Fruit fly (Drosophila melanogaster): ENCODE results near the gene Pxt.

The Pxt gene

dm6 chr3R:17703691-17704537, 15.3 kb upstream of the Pxt start:
- TF ChIP-seq CG9948 (tag; optimal IDR thresholded peaks at IDR 0.05) (peak; percentile 100), Pif1A (GFP tag; optimal IDR thresholded peaks at IDR 0.05) (peak; percentile 100), CG8301 (tag; optimal IDR thresholded peaks at IDR 0.05) (peak; percentile 100), Snoo (tag; optimal IDR thresholded peaks at IDR 0.05) (peak; percentile 100), CG14655 (GFP tag; optimal IDR thresholded peaks at IDR 0.05) (peak; percentile 100), CG13204 (GFP tag; optimal IDR thresholded peaks at IDR 0.05) (peak; percentile 99), Pif1B (GFP tag; optimal IDR thresholded peaks at IDR 0.05) (peak; percentile 100), CG10348 (GFP tag; IDR thresholded peaks at IDR 0.05) (peak; percentile 98), CG17806 (tag; optimal IDR thresholded peaks at IDR 0.05) (peak; percentile 100), fd96Ca (GFP tag; IDR thresholded peaks at IDR 0.05) (peak; percentile 100), CG34367 (tag; optimal IDR thresholded peaks at IDR 0.05) (peak; percentile 100), CG12605 (GFP tag; IDR thresholded peaks at IDR 0.05) (peak; percentile 99), gl (tag; optimal IDR thresholded peaks at IDR 0.05) (peak; percentile 99), CG4496 (GFP tag; IDR thresholded peaks at IDR 0.05) (peak; percentile 100), CG15710 (tag; optimal IDR thresholded peaks at IDR 0.05) (peak; percentile 100), rn (GFP tag; IDR thresholded peaks at IDR 0.05) (peak; percentile 100), CG32121 (GFP tag; IDR thresholded peaks at IDR 0.05) (peak; percentile 100), Ets98B (GFP tag; IDR thresholded peaks at IDR 0.05) (peak; percentile 100), CG8159 (tag; optimal IDR thresholded peaks at IDR 0.05) (peak; percentile 100), EcR (GFP tag; optimal IDR thresholded peaks at IDR 0.05) (peak; percentile 85), D1 (tag; optimal IDR thresholded peaks at IDR 0.05) (peak; percentile 99)

dm6 chr3R:17704538-17704854, 14.8 kb upstream of the Pxt start:
- TF ChIP-seq CG9948 (tag; optimal IDR thresholded peaks at IDR 0.05): no peak
- peak; percentile 98 for TF ChIP-seq CG13204 (GFP tag; optimal IDR thresholded peaks at IDR 0.05)
- TF ChIP-seq EcR (GFP tag; optimal IDR thresholded peaks at IDR 0.05): peak; percentile 66

- TF ChIP-seq Pif1B (GFP tag; optimal IDR thresholded peaks at IDR 0.05) (no peak), gl (tag; optimal IDR thresholded peaks at IDR 0.05) (no peak), CG14655 (GFP tag; optimal IDR thresholded peaks at IDR 0.05) (no peak), CG17806 (tag; optimal IDR thresholded peaks at IDR 0.05) (no peak), CG10348 (GFP tag; IDR thresholded peaks at IDR 0.05) (no peak), CG15710 (tag; optimal IDR thresholded peaks at IDR 0.05) (no peak), EcR (GFP tag; optimal IDR thresholded peaks at IDR 0.05) (no peak), CG8159 (tag; optimal IDR thresholded peaks at IDR 0.05) (no peak), Ets98B (GFP tag; IDR thresholded peaks at IDR 0.05) (no peak), Pif1A (GFP tag; optimal IDR thresholded peaks at IDR 0.05) (no peak), CG8301 (tag; optimal IDR thresholded peaks at IDR 0.05) (no peak), CG34367 (tag; optimal IDR thresholded peaks at IDR 0.05) (no peak), CG4496 (GFP tag; IDR thresholded peaks at IDR 0.05) (no peak), CG12605 (GFP tag; IDR thresholded peaks at IDR 0.05) (no peak), CG32121 (GFP tag; IDR thresholded peaks at IDR 0.05) (no peak), CG9948 (tag; optimal IDR thresholded peaks at IDR 0.05) (no peak), fd96Ca (GFP tag; IDR thresholded peaks at IDR 0.05) (no peak), CG13204 (GFP tag; optimal IDR thresholded peaks at IDR 0.05) (no peak), D1 (tag; optimal IDR thresholded peaks at IDR 0.05) (no peak)
These were observed 14.1 kb upstream of the Pxt start for dm6 chr3R:17705140-17705539.

dm6 chr3R:17705899-17706831, 13.1 kb upstream of the Pxt start:
- peak; percentile 48 for TF ChIP-seq CG8159 (tag; optimal IDR thresholded peaks at IDR 0.05)
- peak; percentile 34 for TF ChIP-seq CG34367 (tag; optimal IDR thresholded peaks at IDR 0.05)
- TF ChIP-seq fd96Ca (GFP tag; IDR thresholded peaks at IDR 0.05): no peak
- TF ChIP-seq Ets98B (GFP tag; IDR thresholded peaks at IDR 0.05): no peak
- TF ChIP-seq CG9948 (tag; optimal IDR thresholded peaks at IDR 0.05): peak; percentile 24
- TF ChIP-seq CG12605 (GFP tag; IDR thresholded peaks at IDR 0.05): no peak; the same call in 1 of the 2 replicates
- TF ChIP-seq Pif1B (GFP tag; optimal IDR thresholded peaks at IDR 0.05): no peak
- TF ChIP-seq CG32121 (GFP tag; IDR thresholded peaks at IDR 0.05): no peak
- no peak for TF ChIP-seq D1 (tag; optimal IDR thresholded peaks at IDR 0.05)
- TF ChIP-seq CG13204 (GFP tag; optimal IDR thresholded peaks at IDR 0.05): peak; percentile 6
- TF ChIP-seq gl (tag; optimal IDR thresholded peaks at IDR 0.05): peak; percentile 50
- TF ChIP-seq CG8301 (tag; optimal IDR thresholded peaks at IDR 0.05): no peak
- TF ChIP-seq CG14655 (GFP tag; optimal IDR thresholded peaks at IDR 0.05): no peak
- no peak for TF ChIP-seq CG17806 (tag; optimal IDR thresholded peaks at IDR 0.05)
- peak; percentile 83 for TF ChIP-seq EcR (GFP tag; optimal IDR thresholded peaks at IDR 0.05)
- no peak for TF ChIP-seq CG10348 (GFP tag; IDR thresholded peaks at IDR 0.05)
- no peak for TF ChIP-seq rn (GFP tag; IDR thresholded peaks at IDR 0.05)
- no peak for TF ChIP-seq CG15710 (tag; optimal IDR thresholded peaks at IDR 0.05)
- TF ChIP-seq Pif1A (GFP tag; optimal IDR thresholded peaks at IDR 0.05): peak; percentile 31
- TF ChIP-seq Snoo (tag; optimal IDR thresholded peaks at IDR 0.05): no peak
- no peak for TF ChIP-seq CG4496 (GFP tag; IDR thresholded peaks at IDR 0.05)

dm6 chr3R:17706971-17707406, 12.3 kb upstream of the Pxt start:
- TF ChIP-seq Pif1A (GFP tag; optimal IDR thresholded peaks at IDR 0.05): no peak
- TF ChIP-seq Snoo (tag; optimal IDR thresholded peaks at IDR 0.05): no peak
- no peak for TF ChIP-seq CG8159 (tag; optimal IDR thresholded peaks at IDR 0.05)
- no peak for TF ChIP-seq CG17806 (tag; optimal IDR thresholded peaks at IDR 0.05)
- TF ChIP-seq CG8301 (tag; optimal IDR thresholded peaks at IDR 0.05): no peak
- no peak for TF ChIP-seq Pif1B (GFP tag; optimal IDR thresholded peaks at IDR 0.05)
- no peak for TF ChIP-seq CG32121 (GFP tag; IDR thresholded peaks at IDR 0.05)
- no peak for TF ChIP-seq D1 (tag; optimal IDR thresholded peaks at IDR 0.05)
- peak; percentile 94 for TF ChIP-seq EcR (GFP tag; optimal IDR thresholded peaks at IDR 0.05)
- TF ChIP-seq rn (GFP tag; IDR thresholded peaks at IDR 0.05): no peak
- no peak for TF ChIP-seq CG10348 (GFP tag; IDR thresholded peaks at IDR 0.05)
- 0 out of 3 replicates have a peak, but pooled peaks have one; percentile 7 for TF ChIP-seq fd96Ca (GFP tag; IDR thresholded peaks at IDR 0.05)
- TF ChIP-seq CG34367 (tag; optimal IDR thresholded peaks at IDR 0.05): no peak
- peak; percentile 57 for TF ChIP-seq CG13204 (GFP tag; optimal IDR thresholded peaks at IDR 0.05)
- no peak for TF ChIP-seq Ets98B (GFP tag; IDR thresholded peaks at IDR 0.05)
- no peak for TF ChIP-seq CG12605 (GFP tag; IDR thresholded peaks at IDR 0.05)
- TF ChIP-seq CG15710 (tag; optimal IDR thresholded peaks at IDR 0.05): no peak
- no peak for TF ChIP-seq CG14655 (GFP tag; optimal IDR thresholded peaks at IDR 0.05)
- TF ChIP-seq CG9948 (tag; optimal IDR thresholded peaks at IDR 0.05): no peak
- no peak for TF ChIP-seq gl (tag; optimal IDR thresholded peaks at IDR 0.05)
- no peak for TF ChIP-seq CG4496 (GFP tag; IDR thresholded peaks at IDR 0.05)
